Fruit fly (Drosophila melanogaster): Measurements from ENCODE around the gene CG4928.

Gene CG4928

dm6 chrX:16867622-16868021, 45.4 kb upstream of the CG4928 start (continued):
- TF ChIP-seq pan (optimal IDR thresholded peaks at IDR 0.05) (no peak), pan (GFP tag; optimal IDR thresholded peaks at IDR 0.05 in 1 of 2, IDR thresholded peaks at IDR 0.05 in 1 of 2) (peak in 1 of 2 experiments; percentile 26), CG7839 (tag; optimal IDR thresholded peaks at IDR 0.05) (peak; percentile 37), Mrtf (GFP tag; IDR thresholded peaks at IDR 0.05) (no peak), tgo (GFP tag; IDR thresholded peaks at IDR 0.05) (peak; percentile 51; the same call in 1 of the 3 replicates), esg (GFP tag; conservative IDR thresholded peaks at IDR 0.05) (0 out of 2 replicates have a peak, but pooled peaks have one; percentile 6), CHES-1-like (GFP tag; optimal IDR thresholded peaks at IDR 0.05) (no peak), CG31224 (GFP tag; IDR thresholded peaks at IDR 0.05) (no peak), slp2 (GFP tag; optimal IDR thresholded peaks at IDR 0.05) (no peak), CG3847 (GFP tag; IDR thresholded peaks at IDR 0.05) (no peak), CG10209 (GFP tag; optimal IDR thresholded peaks at IDR 0.05) (no peak), pzg (GFP tag; optimal IDR thresholded peaks at IDR 0.05) (no peak), onecut (GFP tag; IDR thresholded peaks at IDR 0.05) (0 out of 2 replicates have a peak, but pooled peaks have one; percentile 10), CG15479 (GFP tag; optimal IDR thresholded peaks at IDR 0.05) (no peak), CG13424 (tag; optimal IDR thresholded peaks at IDR 0.05) (peak; percentile 40), CG15269 (tag; optimal IDR thresholded peaks at IDR 0.05) (peak; percentile 51), CG4328 (GFP tag; optimal IDR thresholded peaks at IDR 0.05) (no peak), HLH3B (GFP tag; IDR thresholded peaks at IDR 0.05) (peak; percentile 36; the same call in 1 of the 2 replicates), Oli (tag; optimal IDR thresholded peaks at IDR 0.05) (peak; percentile 23), wdn (GFP tag; IDR thresholded peaks at IDR 0.05) (no peak), bbx (GFP tag; IDR thresholded peaks at IDR 0.05; ENCODE audit: partially characterized antibody) (no peak), CG10543 (GFP tag; optimal IDR thresholded peaks at IDR 0.05) (no peak), gem (tag; optimal IDR thresholded peaks at IDR 0.05) (peak; percentile 52), grau (tag; optimal IDR thresholded peaks at IDR 0.05) (peak; percentile 21), ci (GFP tag; IDR thresholded peaks at IDR 0.05) (peak; percentile 45; the same call in 1 of the 3 replicates), fd96Cb (tag; optimal IDR thresholded peaks at IDR 0.05) (peak; percentile 9), E2f2 (GFP tag; IDR thresholded peaks at IDR 0.05) (peak; percentile 14; the same call in 1 of the 2 replicates), B-H1 (GFP tag; IDR thresholded peaks at IDR 0.05) (no peak), CG11456 (GFP tag; IDR thresholded peaks at IDR 0.05) (no peak), Xrp1 (GFP tag; IDR thresholded peaks at IDR 0.05) (0 out of 2 replicates have a peak, but pooled peaks have one; percentile 28), Abd-B (GFP tag; optimal IDR thresholded peaks at IDR 0.05) (peak; percentile 5), phol (tag; optimal IDR thresholded peaks at IDR 0.05) (no peak), Eip74EF (GFP tag; optimal IDR thresholded peaks at IDR 0.05) (peak in 1 of 2 experiments; percentile 5), tio (GFP tag; optimal IDR thresholded peaks at IDR 0.05) (no peak), H15 (GFP tag; IDR thresholded peaks at IDR 0.05) (no peak), vvl (GFP tag; IDR thresholded peaks at IDR 0.05) (peak; percentile 68), CG12659 (GFP tag; optimal IDR thresholded peaks at IDR 0.05) (no peak), CG6175 (GFP tag; IDR thresholded peaks at IDR 0.05) (no peak), Dip2 (GFP tag; IDR thresholded peaks at IDR 0.05) (no peak), CG12391 (tag; optimal IDR thresholded peaks at IDR 0.05) (peak; percentile 5), CG17359 (tag; optimal IDR thresholded peaks at IDR 0.05) (peak; percentile 33), dmrt99B (tag; optimal IDR thresholded peaks at IDR 0.05) (peak; percentile 66), CG3838 (GFP tag; optimal IDR thresholded peaks at IDR 0.05) (no peak), insv (GFP tag; optimal IDR thresholded peaks at IDR 0.05) (no peak), CG3726 (GFP tag; IDR thresholded peaks at IDR 0.05) (no peak), chm (GFP tag; IDR thresholded peaks at IDR 0.05) (no peak), Rfx (GFP tag; IDR thresholded peaks at IDR 0.05) (no peak), Drgx (GFP tag; IDR thresholded peaks at IDR 0.05) (no peak), Asciz (GFP tag; optimal IDR thresholded peaks at IDR 0.05) (no peak), Optix (GFP tag; IDR thresholded peaks at IDR 0.05) (no peak), Sox102F (GFP tag; optimal IDR thresholded peaks at IDR 0.05) (peak; percentile 66)
